Worm (Caenorhabditis elegans): ENCODE data around the gene usp-33.

- no peak for TF ChIP-seq unc-30 (tag; optimal IDR thresholded peaks at IDR 0.05)
- no peak for TF ChIP-seq skn-1 (tag; optimal IDR thresholded peaks at IDR 0.05)
- TF ChIP-seq lin-13 (GFP tag; optimal IDR thresholded peaks at IDR 0.05): no peak
- no peak for TF ChIP-seq ceh-82 (tag; optimal IDR thresholded peaks at IDR 0.05)
- TF ChIP-seq nhr-20 (tag; optimal IDR thresholded peaks at IDR 0.05): no peak
- TF ChIP-seq sptf-1 (tag; optimal IDR thresholded peaks at IDR 0.05): no peak
- no peak for TF ChIP-seq ceh-63 (GFP tag; optimal IDR thresholded peaks at IDR 0.05)
- no peak for TF ChIP-seq unc-86 (tag; optimal IDR thresholded peaks at IDR 0.05)
- no peak for TF ChIP-seq dpl-1 (GFP tag; optimal IDR thresholded peaks at IDR 0.05)
- TF ChIP-seq sox-4 (tag; optimal IDR thresholded peaks at IDR 0.05): no peak
- TF ChIP-seq snu-23 (GFP tag; optimal IDR thresholded peaks at IDR 0.05): no peak
- TF ChIP-seq swsn-7 (tag; optimal IDR thresholded peaks at IDR 0.05): no peak
- no peak for TF ChIP-seq zag-1 (tag; optimal IDR thresholded peaks at IDR 0.05)
These were observed 30.9 kb downstream of the usp-33 start for ce11 chrX:15622041-15622440.
